Fruit fly (Drosophila melanogaster): ENCODE results near the gene CG6106.

CG6106 gene

dm6 chrX:18374421-18374935 is 15.8 kb downstream of the CG6106 start:
- TF ChIP-seq dsf (GFP tag; optimal IDR thresholded peaks at IDR 0.05; ENCODE audit: borderline replicate concordance) (no peak), foxo (GFP tag; optimal IDR thresholded peaks at IDR 0.05) (no peak), CG32264 (GFP tag; optimal IDR thresholded peaks at IDR 0.05) (no peak), brk (GFP tag; optimal IDR thresholded peaks at IDR 0.05) (no peak), Sp1 (GFP tag; optimal IDR thresholded peaks at IDR 0.05) (no peak), sage (GFP tag; optimal IDR thresholded peaks at IDR 0.05) (no peak), HLH106 (tag; optimal IDR thresholded peaks at IDR 0.05) (no peak), Jra (GFP tag; optimal IDR thresholded peaks at IDR 0.05) (no peak), OdsH (GFP tag; optimal IDR thresholded peaks at IDR 0.05) (no peak), br (GFP tag; optimal IDR thresholded peaks at IDR 0.05) (no peak), ey (GFP tag; optimal IDR thresholded peaks at IDR 0.05) (no peak), CG9705 (GFP tag; optimal IDR thresholded peaks at IDR 0.05) (no peak), Myc (optimal IDR thresholded peaks at IDR 0.05) (no peak), CrebA (GFP tag; optimal IDR thresholded peaks at IDR 0.05; ENCODE audit: borderline replicate concordance) (no peak), Dfd (GFP tag; optimal IDR thresholded peaks at IDR 0.05) (no peak), tai (GFP tag; optimal IDR thresholded peaks at IDR 0.05) (no peak), lola (GFP tag; optimal IDR thresholded peaks at IDR 0.05) (no peak), Vsx2 (GFP tag; optimal IDR thresholded peaks at IDR 0.05; ENCODE audit: partially characterized antibody) (no peak), Hr83 (GFP tag; optimal IDR thresholded peaks at IDR 0.05; ENCODE audit: poor library complexity, severe bottlenecking) (no peak), rgr (GFP tag; optimal IDR thresholded peaks at IDR 0.05) (no peak)

DNA sequence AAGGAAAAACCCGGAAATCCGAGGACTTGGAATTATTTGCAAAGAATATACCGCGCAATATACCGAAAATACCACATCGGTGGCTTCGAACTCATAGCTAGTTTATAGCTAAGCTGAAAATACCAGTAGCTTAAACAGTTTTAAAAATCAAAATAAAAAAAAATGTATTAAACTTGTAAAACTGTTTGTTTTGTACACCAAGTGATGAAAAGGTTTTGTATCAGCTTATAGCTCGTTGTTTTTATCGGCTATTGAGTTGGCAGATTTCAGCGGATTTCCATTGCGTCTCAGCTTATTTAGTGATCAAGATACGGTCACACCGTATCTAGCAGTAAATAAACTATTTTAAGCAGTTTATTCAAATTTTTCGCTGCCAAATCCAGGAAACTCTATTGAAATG is 21.1 kb downstream of the CG6106 start, which contains the start of the genes por and CG6179:
TSS of gene por (minus strand) at position 64 of the 400 bp plus-strand sequence.
TSS of gene CG6179 (plus strand) at position 292 of the 400 bp plus-strand sequence.
- peak; percentile 72 for TF ChIP-seq Myc (optimal IDR thresholded peaks at IDR 0.05)
- TF ChIP-seq Rel (GFP tag; optimal IDR thresholded peaks at IDR 0.05), result no peak
- TF ChIP-seq Rel (tag; optimal IDR thresholded peaks at IDR 0.05), result peak; percentile 13
- no peak for TF ChIP-seq woc (GFP tag; optimal IDR thresholded peaks at IDR 0.05)

- TF ChIP-seq Rel (GFP tag; optimal IDR thresholded peaks at IDR 0.05), result no peak
- TF ChIP-seq Rel (tag; optimal IDR thresholded peaks at IDR 0.05), result peak; percentile 31
- TF ChIP-seq HLH106 (tag; optimal IDR thresholded peaks at IDR 0.05), result no peak
Measured at dm6 chrX:18385056-18385455, 26.4 kb downstream of the CG6106 start, which contains the start of gene betaCOP. Gene betaCOP (minus strand): TSS chrX:18385242.

- TF ChIP-seq Abd-B (GFP tag; optimal IDR thresholded peaks at IDR 0.05), result no peak
- TF ChIP-seq Rel (GFP tag; optimal IDR thresholded peaks at IDR 0.05), result no peak
- peak; percentile 94 for TF ChIP-seq Rel (tag; optimal IDR thresholded peaks at IDR 0.05)
Measured at dm6 chrX:18385801-18386200, 27.1 kb downstream of the CG6106 start.

- no peak for TF ChIP-seq woc (GFP tag; optimal IDR thresholded peaks at IDR 0.05)
- TF ChIP-seq GATAd (GFP tag; optimal IDR thresholded peaks at IDR 0.05), result no peak
- TF ChIP-seq Sp1 (GFP tag; optimal IDR thresholded peaks at IDR 0.05), result no peak
- no peak for TF ChIP-seq sv (GFP tag; optimal IDR thresholded peaks at IDR 0.05)
- no peak for TF ChIP-seq ey (GFP tag; optimal IDR thresholded peaks at IDR 0.05)
- no peak for TF ChIP-seq Myc (optimal IDR thresholded peaks at IDR 0.05)
Measured at dm6 chrX:18386784-18387183, 28.1 kb downstream of the CG6106 start, which contains the start of gene Tsf1. Gene Tsf1 (plus strand): TSS chrX:18387084.

DNA sequence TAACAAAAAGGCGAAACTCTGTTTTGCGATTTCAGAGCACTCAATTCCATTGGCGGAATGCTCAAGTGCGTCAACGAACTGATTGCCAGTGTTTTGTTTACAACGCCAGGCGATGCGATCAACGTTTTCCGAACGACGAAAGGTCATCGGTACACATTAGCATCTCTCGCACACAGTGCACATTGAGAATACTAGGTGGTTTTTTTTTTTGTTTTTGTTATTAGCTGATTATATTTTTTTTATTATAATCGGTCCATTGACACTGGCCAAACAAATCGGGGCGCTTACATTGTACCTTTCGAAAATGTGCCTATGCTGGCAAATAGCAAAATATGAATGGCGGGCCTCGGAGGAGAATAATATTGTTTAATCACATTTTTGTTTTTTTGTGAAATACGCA is 36.5 kb downstream of the CG6106 start:
- TF ChIP-seq Rel (GFP tag; optimal IDR thresholded peaks at IDR 0.05), result no peak
- peak; percentile 40 for TF ChIP-seq Rel (tag; optimal IDR thresholded peaks at IDR 0.05)
- no peak for TF ChIP-seq Hnf4 (GFP tag; optimal IDR thresholded peaks at IDR 0.05)

dm6 chrX:18399965-18400364 is 41.3 kb downstream of the CG6106 start, which contains the start of gene CG34328:
Gene CG34328 (minus strand): TSS chrX:18400065.
- TF ChIP-seq jim (GFP tag; optimal IDR thresholded peaks at IDR 0.05) (no peak), dmrt93B (GFP tag; optimal IDR thresholded peaks at IDR 0.05) (no peak), CG9705 (GFP tag; optimal IDR thresholded peaks at IDR 0.05) (no peak), ey (GFP tag; optimal IDR thresholded peaks at IDR 0.05) (no peak), CG32264 (GFP tag; optimal IDR thresholded peaks at IDR 0.05) (no peak), CrebA (GFP tag; optimal IDR thresholded peaks at IDR 0.05; ENCODE audit: borderline replicate concordance) (no peak), Dfd (GFP tag; optimal IDR thresholded peaks at IDR 0.05) (no peak), lola (GFP tag; optimal IDR thresholded peaks at IDR 0.05) (no peak), Abd-B (GFP tag; optimal IDR thresholded peaks at IDR 0.05) (no peak), Vsx2 (GFP tag; optimal IDR thresholded peaks at IDR 0.05; ENCODE audit: partially characterized antibody) (no peak), dl (GFP tag; optimal IDR thresholded peaks at IDR 0.05; ENCODE audit: insufficient read depth in 1 of 2, partially characterized antibody in 2 of 2) (no peak), Dif (GFP tag; optimal IDR thresholded peaks at IDR 0.05; ENCODE audit: partially characterized antibody) (no peak), rgr (GFP tag; optimal IDR thresholded peaks at IDR 0.05) (no peak)
